Fruit fly (Drosophila melanogaster): ENCODE results near the gene Gnpnat.

The Gnpnat gene

dm6 chr3R:29725577-29726240, 12.4 kb upstream of the Gnpnat start, which contains the start of gene Kul:
Gene Kul, plus strand, starts transcription at chr3R:29725830.
- TF ChIP-seq ttk (optimal IDR thresholded peaks at IDR 0.05) (no peak), Myc (optimal IDR thresholded peaks at IDR 0.05) (no peak), insv (optimal IDR thresholded peaks at IDR 0.05) (no peak), Sin3A (optimal IDR thresholded peaks at IDR 0.05) (no peak), h (optimal IDR thresholded peaks at IDR 0.05) (no peak), psq (optimal IDR thresholded peaks at IDR 0.05) (no peak)

dm6 chr3R:29726277-29726676, 11.8 kb upstream of the Gnpnat start:
- no peak for TF ChIP-seq Sin3A (optimal IDR thresholded peaks at IDR 0.05)
- no peak for TF ChIP-seq psq (optimal IDR thresholded peaks at IDR 0.05)
- no peak for TF ChIP-seq ttk (optimal IDR thresholded peaks at IDR 0.05)
- TF ChIP-seq insv (optimal IDR thresholded peaks at IDR 0.05), result no peak
- TF ChIP-seq Myc (optimal IDR thresholded peaks at IDR 0.05), result no peak
- no peak for TF ChIP-seq h (optimal IDR thresholded peaks at IDR 0.05)

- no peak for TF ChIP-seq ttk (optimal IDR thresholded peaks at IDR 0.05)
- TF ChIP-seq h (optimal IDR thresholded peaks at IDR 0.05), result no peak
- no peak for TF ChIP-seq Sin3A (optimal IDR thresholded peaks at IDR 0.05)
- TF ChIP-seq Myc (optimal IDR thresholded peaks at IDR 0.05), result no peak
- TF ChIP-seq psq (optimal IDR thresholded peaks at IDR 0.05), result no peak
- no peak for TF ChIP-seq insv (optimal IDR thresholded peaks at IDR 0.05)
These were observed 1.4 kb upstream of the Gnpnat start, which contains the start of the genes CG7601 and CIA30 for dm6 chr3R:29736678-29737093. Gene CG7601, minus strand, starts transcription at chr3R:29736745. Gene CIA30, plus strand, starts transcription at chr3R:29736965.

- no peak for TF ChIP-seq ttk (optimal IDR thresholded peaks at IDR 0.05)
- no peak for TF ChIP-seq insv (optimal IDR thresholded peaks at IDR 0.05)
- no peak for TF ChIP-seq Sin3A (optimal IDR thresholded peaks at IDR 0.05)
- no peak for TF ChIP-seq Myc (optimal IDR thresholded peaks at IDR 0.05)
- no peak for TF ChIP-seq psq (optimal IDR thresholded peaks at IDR 0.05)
- no peak for TF ChIP-seq h (optimal IDR thresholded peaks at IDR 0.05)
These were observed 2.0 kb downstream of the Gnpnat start for dm6 chr3R:29740078-29740477.

- TF ChIP-seq Sin3A (optimal IDR thresholded peaks at IDR 0.05) (no peak), Myc (optimal IDR thresholded peaks at IDR 0.05) (no peak), ttk (optimal IDR thresholded peaks at IDR 0.05) (no peak), psq (optimal IDR thresholded peaks at IDR 0.05) (no peak), h (optimal IDR thresholded peaks at IDR 0.05) (no peak), insv (optimal IDR thresholded peaks at IDR 0.05) (no peak)
These were observed 7.0 kb downstream of the Gnpnat start, which contains the start of the genes Wdr24 and IntS11 for dm6 chr3R:29745056-29745455. Gene Wdr24, minus strand, starts transcription at chr3R:29745092. Gene IntS11, plus strand, starts transcription at chr3R:29745337.

dm6 chr3R:29748591-29749303, 10.7 kb downstream of the Gnpnat start, which contains the start of the genes ATPsyngamma and yata:
Gene ATPsyngamma, minus strand, starts transcription at chr3R:29749163.
Gene yata, plus strand, starts transcription at chr3R:29749219.
- TF ChIP-seq Sin3A (optimal IDR thresholded peaks at IDR 0.05), result no peak
- TF ChIP-seq insv (optimal IDR thresholded peaks at IDR 0.05), result no peak
- TF ChIP-seq Myc (optimal IDR thresholded peaks at IDR 0.05), result no peak
- no peak for TF ChIP-seq ttk (optimal IDR thresholded peaks at IDR 0.05)

dm6 chr3R:29749304-29750066, 11.4 kb downstream of the Gnpnat start:
- no peak for TF ChIP-seq insv (optimal IDR thresholded peaks at IDR 0.05)
- TF ChIP-seq psq (optimal IDR thresholded peaks at IDR 0.05), result no peak
- TF ChIP-seq h (optimal IDR thresholded peaks at IDR 0.05), result no peak
- TF ChIP-seq Sin3A (optimal IDR thresholded peaks at IDR 0.05), result no peak
- TF ChIP-seq Myc (optimal IDR thresholded peaks at IDR 0.05), result no peak
- TF ChIP-seq ttk (optimal IDR thresholded peaks at IDR 0.05), result no peak

dm6 chr3R:29755248-29755647, 17.2 kb downstream of the Gnpnat start:
- no peak for TF ChIP-seq Myc (optimal IDR thresholded peaks at IDR 0.05)
- TF ChIP-seq ttk (optimal IDR thresholded peaks at IDR 0.05), result no peak
- no peak for TF ChIP-seq Sin3A (optimal IDR thresholded peaks at IDR 0.05)
- TF ChIP-seq psq (optimal IDR thresholded peaks at IDR 0.05), result no peak

dm6 chr3R:29756153-29756552, 18.1 kb downstream of the Gnpnat start:
- TF ChIP-seq ttk (optimal IDR thresholded peaks at IDR 0.05), result no peak
- TF ChIP-seq psq (optimal IDR thresholded peaks at IDR 0.05), result no peak
- TF ChIP-seq Sin3A (optimal IDR thresholded peaks at IDR 0.05), result no peak
- TF ChIP-seq insv (optimal IDR thresholded peaks at IDR 0.05), result no peak
- no peak for TF ChIP-seq h (optimal IDR thresholded peaks at IDR 0.05)
- no peak for TF ChIP-seq Myc (optimal IDR thresholded peaks at IDR 0.05)

DNA sequence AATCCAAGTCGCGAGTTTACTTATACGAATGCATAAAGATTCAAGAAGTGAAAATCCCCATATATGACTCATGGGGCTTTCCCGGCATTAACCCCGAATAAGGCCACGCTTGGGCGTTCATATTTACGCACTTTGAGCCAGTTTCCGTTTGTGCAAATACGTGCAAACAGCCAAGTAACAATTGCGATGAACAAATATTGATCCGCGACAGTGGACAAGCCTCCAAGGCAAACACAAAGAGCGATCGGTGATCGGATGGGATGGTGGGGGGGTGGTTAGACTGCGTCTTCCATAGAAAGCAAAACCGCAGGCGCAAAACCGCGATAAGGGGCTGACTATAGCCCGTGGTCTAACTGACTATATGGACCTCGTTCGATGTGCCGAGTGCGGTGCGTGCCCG, 19.2 kb downstream of the Gnpnat start:
- TF ChIP-seq Sin3A (optimal IDR thresholded peaks at IDR 0.05) (no peak), Myc (optimal IDR thresholded peaks at IDR 0.05) (no peak), h (optimal IDR thresholded peaks at IDR 0.05) (no peak), psq (optimal IDR thresholded peaks at IDR 0.05) (no peak), ttk (optimal IDR thresholded peaks at IDR 0.05) (no peak), insv (optimal IDR thresholded peaks at IDR 0.05) (no peak)

dm6 chr3R:29757681-29758080, 19.6 kb downstream of the Gnpnat start:
- TF ChIP-seq h (optimal IDR thresholded peaks at IDR 0.05) (no peak), Sin3A (optimal IDR thresholded peaks at IDR 0.05) (no peak), ttk (optimal IDR thresholded peaks at IDR 0.05) (no peak), Myc (optimal IDR thresholded peaks at IDR 0.05) (no peak), insv (optimal IDR thresholded peaks at IDR 0.05) (no peak), psq (optimal IDR thresholded peaks at IDR 0.05) (no peak)

All from Kc167 (cell line).